Fruit fly (Drosophila melanogaster): ENCODE measurements around the gene CG4229.

- no peak for TF ChIP-seq CG12768 (GFP tag; optimal IDR thresholded peaks at IDR 0.05)
- no peak for TF ChIP-seq Clk (GFP tag; optimal IDR thresholded peaks at IDR 0.05)
- TF ChIP-seq CG1620 (GFP tag; optimal IDR thresholded peaks at IDR 0.05), result no peak
- no peak for TF ChIP-seq cic (GFP tag; optimal IDR thresholded peaks at IDR 0.05)
- no peak for TF ChIP-seq toe (GFP tag; optimal IDR thresholded peaks at IDR 0.05)
Measured at dm6 chr3L:16542998-16543624, 13.5 kb upstream of the CG4229 start, which contains the start of gene CG43373.
